Fruit fly (Drosophila melanogaster): ENCODE data around the gene CG45154.

The CG45154 gene

DNA sequence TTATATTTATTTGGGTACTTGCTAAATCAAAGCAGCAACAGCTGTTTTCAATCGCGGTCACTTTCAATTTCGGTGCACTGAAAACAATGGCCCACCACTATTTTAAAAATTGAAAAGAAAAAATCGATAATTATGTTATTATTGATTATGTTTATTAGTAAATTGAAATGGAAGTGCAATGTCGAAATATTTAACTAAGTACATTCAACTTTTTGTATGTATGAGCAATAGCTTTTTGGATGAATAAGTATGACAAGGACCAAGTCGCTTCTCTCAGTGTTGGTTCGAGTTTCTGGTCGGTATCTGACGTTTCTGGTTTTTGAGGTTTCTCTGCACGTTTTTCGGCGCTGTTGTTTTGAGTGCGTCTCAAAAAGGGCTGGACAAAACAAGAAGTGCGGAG is 22.7 kb downstream of the CG45154 start (continued):
- TF ChIP-seq CG12219 (GFP tag; optimal IDR thresholded peaks at IDR 0.05), result peak; percentile 59
- peak; percentile 44 for TF ChIP-seq caup (GFP tag; optimal IDR thresholded peaks at IDR 0.05; ENCODE audit: severe bottlenecking)
- TF ChIP-seq Elba2 (GFP tag; optimal IDR thresholded peaks at IDR 0.05), result no peak
- TF ChIP-seq CG34422 (GFP tag; IDR thresholded peaks at IDR 0.05), result no peak; the same call in 1 of the 3 replicates
- no peak for TF ChIP-seq stc (GFP tag; IDR thresholded peaks at IDR 0.05)
- peak; percentile 49 for TF ChIP-seq jing (GFP tag; optimal IDR thresholded peaks at IDR 0.05)
- TF ChIP-seq CG12769 (tag; optimal IDR thresholded peaks at IDR 0.05), result peak; percentile 72
- peak; percentile 17 for TF ChIP-seq CG8290 (GFP tag; optimal IDR thresholded peaks at IDR 0.05)
- TF ChIP-seq CG8290 (tag; optimal IDR thresholded peaks at IDR 0.05), result peak in 1 of 2 experiments; percentile 60
- peak; percentile 14 for TF ChIP-seq CG18764 (GFP tag; optimal IDR thresholded peaks at IDR 0.05)
- peak; percentile 50 for TF ChIP-seq chn (GFP tag; optimal IDR thresholded peaks at IDR 0.05)
- TF ChIP-seq bcd (GFP tag; optimal IDR thresholded peaks at IDR 0.05), result peak; percentile 61
- no peak for TF ChIP-seq CG2889 (GFP tag; IDR thresholded peaks at IDR 0.05)
- no peak for TF ChIP-seq CG10321 (GFP tag; IDR thresholded peaks at IDR 0.05)
- peak; percentile 13 for TF ChIP-seq Hmx (GFP tag; optimal IDR thresholded peaks at IDR 0.05)
- TF ChIP-seq Nf-YB (GFP tag; optimal IDR thresholded peaks at IDR 0.05), result peak; percentile 51
- peak; percentile 35 for TF ChIP-seq NC2β (GFP tag; optimal IDR thresholded peaks at IDR 0.05)
- TF ChIP-seq CG10543 (GFP tag; optimal IDR thresholded peaks at IDR 0.05), result no peak
- TF ChIP-seq Ets97D (GFP tag; optimal IDR thresholded peaks at IDR 0.05), result no peak
- no peak for TF ChIP-seq crc (GFP tag; optimal IDR thresholded peaks at IDR 0.05)
- peak; percentile 68 for TF ChIP-seq lab (GFP tag; optimal IDR thresholded peaks at IDR 0.05)
- peak; percentile 60 for TF ChIP-seq cwo (GFP tag; optimal IDR thresholded peaks at IDR 0.05)
- no peak for TF ChIP-seq Fer1 (GFP tag; optimal IDR thresholded peaks at IDR 0.05)
- no peak for TF ChIP-seq Dfd (GFP tag; optimal IDR thresholded peaks at IDR 0.05)
- TF ChIP-seq Atf6 (GFP tag; IDR thresholded peaks at IDR 0.05), result peak; percentile 73; the same call in 1 of the 2 replicates
- peak; percentile 44 for TF ChIP-seq CG4404 (GFP tag; IDR thresholded peaks at IDR 0.05)
- peak in 1 of 2 experiments; percentile 73 for TF ChIP-seq Eip74EF (GFP tag; optimal IDR thresholded peaks at IDR 0.05)
- peak; percentile 53 for TF ChIP-seq odd (GFP tag; optimal IDR thresholded peaks at IDR 0.05)
- peak; percentile 71 for TF ChIP-seq tgo (GFP tag; IDR thresholded peaks at IDR 0.05)
- peak; percentile 36; the same call in 1 of the 2 replicates for TF ChIP-seq E2f2 (GFP tag; IDR thresholded peaks at IDR 0.05)
- TF ChIP-seq CG7357 (GFP tag; IDR thresholded peaks at IDR 0.05), result peak; percentile 57; the same call in 1 of the 3 replicates
- peak; percentile 27 for TF ChIP-seq CG15011 (GFP tag; optimal IDR thresholded peaks at IDR 0.05)
- no peak for TF ChIP-seq CG31365 (tag; optimal IDR thresholded peaks at IDR 0.05)
- peak; percentile 45 for TF ChIP-seq slou (GFP tag; optimal IDR thresholded peaks at IDR 0.05)
- peak; percentile 55 for TF ChIP-seq CG10209 (GFP tag; optimal IDR thresholded peaks at IDR 0.05)
- peak; percentile 86 for TF ChIP-seq Sox102F (GFP tag; optimal IDR thresholded peaks at IDR 0.05)
- peak; percentile 65 for TF ChIP-seq Meics (GFP tag; optimal IDR thresholded peaks at IDR 0.05)
- no peak for TF ChIP-seq aop (GFP tag; IDR thresholded peaks at IDR 0.05)
- TF ChIP-seq chinmo (GFP tag; IDR thresholded peaks at IDR 0.05; ENCODE audit: partially characterized antibody), result no peak
- no peak for TF ChIP-seq ash1 (GFP tag; optimal IDR thresholded peaks at IDR 0.05)
- peak; percentile 69 for TF ChIP-seq dmrt11E (tag; optimal IDR thresholded peaks at IDR 0.05)
- TF ChIP-seq CG3065 (GFP tag; optimal IDR thresholded peaks at IDR 0.05), result peak; percentile 17
- TF ChIP-seq ato (GFP tag; IDR thresholded peaks at IDR 0.05; ENCODE audit: partially characterized antibody), result no peak
- peak; percentile 22 for TF ChIP-seq tup (GFP tag; optimal IDR thresholded peaks at IDR 0.05)
- peak; percentile 63 for TF ChIP-seq CG10654 (GFP tag; optimal IDR thresholded peaks at IDR 0.05)
- TF ChIP-seq CG6689 (GFP tag; IDR thresholded peaks at IDR 0.05), result peak; percentile 75
- TF ChIP-seq hth (optimal IDR thresholded peaks at IDR 0.05), result no peak
- TF ChIP-seq tin (GFP tag; optimal IDR thresholded peaks at IDR 0.05), result peak; percentile 71
- TF ChIP-seq Bteb2 (GFP tag; optimal IDR thresholded peaks at IDR 0.05), result peak; percentile 30
- TF ChIP-seq CG11504 (tag; optimal IDR thresholded peaks at IDR 0.05), result peak; percentile 81
- TF ChIP-seq CkIIα-i1 (GFP tag; IDR thresholded peaks at IDR 0.05), result no peak

Data from whole organism, embryonic.